Fruit fly (Drosophila melanogaster) whole organism, larva: ENCODE data around the gene Grasp65.
A peak's percentile ranks its signal among the peaks of the same experiment; 100 is the strongest.

Experiments
- noc ChIP-seq: fragments of 200-800 bp; sonication (Bioruptor generic); optimal IDR thresholded peaks from 3 replicates; lab custom pipeline; 2019; ENCODE audit warnings: missing biosample characterization, mild to moderate bottlenecking, missing genetic modification characterization, moderate library complexity

Gene Grasp65

DNA sequence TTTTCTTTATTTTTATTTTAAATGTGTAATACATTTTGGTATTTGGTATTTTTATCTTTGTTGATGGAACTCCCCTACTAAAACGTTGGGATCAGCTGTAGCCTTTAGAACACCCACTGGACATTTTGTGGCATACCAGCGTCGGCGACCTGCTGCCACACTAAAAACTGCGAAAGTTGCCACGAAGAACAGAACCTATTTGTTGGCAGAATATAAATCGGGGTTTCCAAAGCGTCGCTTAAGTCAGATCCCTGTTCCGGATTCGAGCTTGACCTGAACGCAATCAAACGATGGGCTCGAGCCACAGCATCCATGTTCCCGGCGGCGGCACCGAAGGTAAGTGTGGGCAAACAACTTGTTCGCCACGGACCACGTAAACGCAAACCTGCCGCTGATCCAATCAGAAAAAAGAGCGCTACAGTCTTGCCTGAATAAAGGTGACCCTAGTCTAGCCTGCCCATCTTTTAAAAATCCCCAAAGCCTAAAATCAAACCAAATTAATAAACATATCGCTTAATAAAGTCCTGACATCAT lies at the start of gene Grasp65:
Grasp65 (plus strand) TSS at position 173 of the 534 bp plus-strand sequence.
- TF ChIP-seq noc (tag; lab: Kevin White, UChicago) = peak; percentile 28

DNA sequence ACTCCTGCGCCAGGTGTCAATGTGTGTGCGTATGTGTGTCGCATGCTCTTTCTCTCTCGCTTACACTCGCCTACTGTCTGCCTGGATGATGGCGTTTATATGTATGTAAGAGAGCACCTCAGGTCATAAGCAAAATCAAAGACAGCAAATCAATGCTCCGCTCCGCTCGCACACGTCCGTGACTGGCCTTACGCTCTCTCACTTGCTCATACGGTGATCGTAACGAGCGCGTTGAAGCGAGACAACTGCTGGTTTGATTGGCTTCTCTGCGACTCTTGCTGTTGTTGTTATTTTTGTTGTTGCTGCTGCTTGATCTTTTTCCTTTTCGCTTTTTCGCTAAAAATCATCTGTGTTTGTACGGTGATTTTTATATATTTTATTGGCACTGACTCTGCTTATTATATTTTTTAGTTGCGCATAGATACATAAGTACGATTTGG lies 29.2 kb upstream of the Grasp65 start:
- TF ChIP-seq noc (tag; lab: Kevin White, UChicago) = peak; percentile 69

DNA sequence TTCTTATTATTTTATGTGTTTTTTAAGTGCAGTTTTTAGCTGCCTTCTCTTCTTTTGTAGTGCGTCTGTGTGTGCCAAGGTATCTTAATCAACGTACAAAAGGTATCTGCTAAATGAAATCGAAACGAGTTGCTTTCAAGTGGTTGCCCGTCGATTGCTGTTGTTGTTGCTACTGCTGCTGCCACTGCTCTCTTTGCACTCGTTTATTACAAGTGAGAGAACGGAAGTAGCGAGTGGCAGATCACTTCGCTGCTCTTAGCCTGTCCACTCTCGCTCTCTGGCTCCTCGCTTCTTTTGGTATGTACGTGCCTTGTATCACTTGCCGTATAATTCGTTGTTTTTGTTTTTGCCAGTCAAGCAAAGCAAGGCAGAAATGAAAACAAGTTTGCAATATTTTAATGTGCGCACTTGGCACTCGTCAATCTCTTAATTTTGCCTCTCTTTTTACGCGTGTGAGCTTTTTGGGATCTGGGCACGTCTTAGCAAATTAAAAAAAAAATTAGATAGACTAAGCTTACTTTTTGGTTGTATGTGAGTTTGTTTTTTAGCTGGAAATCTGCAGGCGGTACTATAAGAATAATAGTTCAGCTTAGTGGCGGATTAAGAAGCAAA lies 28.4 kb upstream of the Grasp65 start:
- TF ChIP-seq noc (tag; lab: Kevin White, UChicago) = no peak

DNA sequence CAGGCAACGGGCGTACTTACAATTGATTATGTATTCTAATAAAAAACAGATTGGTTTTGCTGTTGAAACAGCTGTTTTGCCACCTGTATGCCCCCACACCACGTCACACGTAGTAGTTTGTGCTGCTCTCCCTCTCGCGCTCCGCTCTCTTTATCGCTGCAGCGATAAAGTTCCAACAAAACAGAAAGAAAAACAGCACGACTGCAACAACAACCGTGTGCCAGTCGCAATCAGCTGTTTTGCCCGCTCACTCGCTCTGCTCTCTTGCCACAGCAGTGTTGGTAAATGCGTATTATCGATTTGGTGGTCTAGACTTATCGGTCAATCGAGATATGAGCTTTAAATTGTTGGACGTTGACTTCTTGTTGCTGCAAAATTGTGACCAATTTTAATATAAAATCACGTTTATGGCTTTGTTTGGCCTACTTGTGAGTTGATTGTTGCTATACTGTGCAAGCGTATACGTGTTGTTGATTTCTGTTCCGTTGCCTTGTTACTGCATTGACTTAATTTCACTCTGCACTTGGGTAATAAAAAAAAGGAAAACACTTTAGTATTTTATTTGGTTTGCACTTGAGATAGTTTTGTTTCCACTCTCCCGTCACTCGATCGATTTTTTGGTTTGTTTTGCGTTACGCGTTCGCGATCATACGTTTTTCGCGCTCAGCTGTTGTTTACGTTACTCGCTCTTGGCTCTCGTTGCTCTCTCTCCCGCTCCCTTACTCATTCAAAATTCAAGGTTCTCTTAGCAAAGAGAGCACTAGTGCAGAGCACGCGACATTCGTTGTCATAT lies 27.7 kb upstream of the Grasp65 start:
- no peak for TF ChIP-seq noc (tag; lab: Kevin White, UChicago)

DNA sequence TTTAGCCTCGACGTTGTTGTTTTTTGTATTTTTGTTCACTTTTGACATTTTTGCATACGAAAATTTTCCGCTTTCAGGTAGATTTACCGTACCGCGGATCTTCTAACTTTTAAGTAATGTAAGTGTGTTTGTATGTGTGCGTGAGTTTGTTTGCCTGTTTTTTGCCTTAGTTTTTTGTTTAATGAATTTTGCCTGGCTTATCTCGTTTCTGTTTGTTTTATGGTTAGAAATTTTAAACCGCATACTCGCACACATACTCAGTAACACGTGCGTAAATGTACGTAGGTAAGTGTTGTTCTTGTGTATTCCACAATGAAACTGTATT lies 27.1 kb upstream of the Grasp65 start:
- no peak for TF ChIP-seq noc (tag; lab: Kevin White, UChicago)

DNA sequence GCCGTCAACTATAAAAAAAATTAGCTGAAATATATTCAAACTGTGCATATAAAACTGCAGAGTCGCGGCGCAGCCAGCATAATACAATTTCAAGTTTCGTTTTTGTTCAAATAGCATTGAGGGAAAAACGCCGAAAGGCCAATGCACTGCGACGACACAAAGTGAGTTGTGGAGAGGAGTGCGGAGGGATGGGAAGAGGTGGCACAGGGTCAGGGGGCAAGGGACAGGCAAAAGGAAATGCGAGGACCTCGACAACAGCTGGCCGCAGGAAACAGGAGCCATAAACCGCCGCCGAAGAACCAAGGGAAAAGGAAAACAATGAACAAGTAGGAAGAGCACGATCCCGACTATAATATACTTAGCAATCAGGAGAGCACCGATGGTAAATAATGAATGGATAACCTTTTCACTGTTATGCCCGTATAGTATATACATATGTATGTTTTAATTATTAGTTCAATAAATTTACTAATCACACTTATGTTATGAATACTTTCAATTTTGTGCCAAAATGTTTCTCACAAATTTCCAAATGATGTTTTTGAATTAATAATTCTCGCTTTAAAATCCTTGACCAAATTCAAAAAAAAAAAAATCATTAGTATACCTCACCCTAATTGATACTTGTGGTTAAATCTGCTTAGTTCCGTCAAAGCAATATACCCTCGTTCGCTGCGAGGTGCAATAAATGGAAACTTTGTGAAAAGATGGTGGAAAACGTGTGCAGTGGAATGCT lies 26.0 kb upstream of the Grasp65 start:
- no peak for TF ChIP-seq noc (tag; lab: Kevin White, UChicago)

DNA sequence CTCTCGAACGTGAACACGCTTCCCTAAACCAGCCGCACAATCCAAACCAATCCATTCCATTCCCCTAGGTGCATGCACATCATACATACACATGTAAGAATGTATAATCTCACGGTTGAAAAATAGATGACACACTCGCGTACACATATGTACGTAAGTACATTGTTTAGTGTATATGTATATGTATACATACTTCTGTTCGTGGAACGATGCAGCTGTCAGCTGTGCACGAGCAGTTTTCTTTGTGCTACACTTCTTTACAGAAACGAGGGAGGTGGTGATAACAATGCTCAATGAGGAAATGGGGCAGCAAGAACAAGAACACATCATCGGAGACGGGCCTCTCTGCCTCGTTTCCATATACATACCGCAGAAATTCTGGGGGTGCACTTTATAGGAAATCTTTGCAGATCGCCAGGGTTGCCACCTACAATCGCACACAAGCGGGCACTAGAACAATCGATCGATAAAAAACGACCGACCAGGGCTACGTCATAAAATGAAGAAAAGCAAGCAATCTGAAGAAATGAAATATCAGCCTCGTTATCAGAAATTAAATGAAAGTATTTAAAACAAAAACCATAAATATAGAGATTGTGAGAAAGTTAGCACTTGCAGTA lies 25.3 kb upstream of the Grasp65 start:
- TF ChIP-seq noc (tag; lab: Kevin White, UChicago) = no peak

DNA sequence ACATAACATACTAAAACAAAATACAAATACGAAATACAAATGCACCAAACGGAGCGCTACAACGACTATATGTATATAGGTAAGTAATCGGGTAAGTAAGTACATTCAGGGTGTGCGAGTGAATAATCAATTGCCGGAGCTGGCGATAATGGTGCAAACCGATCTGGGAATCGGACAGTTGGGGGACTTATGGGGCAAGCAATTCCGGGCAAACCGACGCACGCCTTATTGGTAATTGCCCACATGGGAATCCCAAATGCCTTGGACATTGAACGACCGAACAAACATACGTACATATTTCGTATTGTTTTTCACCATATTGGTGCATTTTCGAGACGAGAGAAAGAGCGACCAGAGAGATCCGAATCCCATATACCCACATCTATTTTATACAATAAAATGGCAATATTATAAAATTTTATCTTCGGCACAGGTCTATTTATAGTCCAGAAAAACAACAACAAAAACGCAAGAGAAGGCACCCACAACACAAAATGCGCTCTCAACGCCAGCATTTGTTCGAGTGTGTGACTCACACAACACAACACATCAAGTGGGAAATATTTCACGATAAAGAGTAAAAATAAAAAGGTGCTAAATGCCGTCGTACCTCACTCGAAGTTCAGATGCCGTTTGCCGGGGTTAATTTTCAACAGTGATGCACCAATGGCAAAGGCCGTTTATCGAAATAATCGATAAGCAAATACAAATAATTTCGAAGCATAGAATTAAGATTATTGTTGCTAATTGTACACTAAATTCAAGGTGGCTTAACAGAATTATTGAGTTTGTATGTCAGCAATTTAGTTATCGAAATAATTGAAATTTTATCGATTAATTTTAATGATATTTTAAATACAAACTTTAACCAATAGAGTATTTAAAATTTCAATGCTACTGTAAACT lies 24.3 kb upstream of the Grasp65 start:
- no peak for TF ChIP-seq noc (tag; lab: Kevin White, UChicago)

DNA sequence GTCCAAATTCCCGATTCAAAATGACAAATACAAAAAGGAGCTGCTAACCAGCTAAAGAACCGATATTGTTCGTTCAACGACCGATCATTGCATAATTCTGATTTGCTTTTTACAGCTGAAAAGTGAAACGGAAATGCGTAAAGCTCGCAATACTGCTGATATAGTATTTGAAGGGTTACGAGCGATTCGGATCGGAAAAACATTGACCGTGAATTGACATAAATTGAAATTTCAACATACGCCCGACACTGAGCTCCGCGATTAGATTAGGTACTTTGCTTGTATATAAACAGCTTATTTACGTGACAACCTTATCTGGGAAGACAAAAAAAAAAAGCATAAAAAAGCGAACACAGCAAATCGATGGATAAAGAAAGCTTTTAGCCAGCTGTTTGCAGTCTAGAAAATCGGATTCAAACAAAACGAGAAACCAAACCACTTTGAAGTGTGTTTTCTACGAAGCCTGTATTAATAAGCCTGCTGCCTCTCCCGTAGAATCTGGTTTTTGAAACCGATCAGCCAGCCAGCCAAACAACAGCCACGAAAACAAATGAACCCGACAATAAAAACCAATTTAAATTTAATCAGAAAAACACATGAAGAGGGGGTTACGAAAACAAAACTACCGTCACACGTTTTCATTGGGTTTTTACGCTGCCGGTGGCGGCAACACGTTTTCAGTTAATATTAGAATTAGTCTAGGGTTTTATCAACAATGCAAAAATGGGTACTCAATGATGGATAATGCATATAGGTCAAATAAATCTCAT lies 23.1 kb upstream of the Grasp65 start:
- TF ChIP-seq noc (tag; lab: Kevin White, UChicago) = peak; percentile 14

DNA sequence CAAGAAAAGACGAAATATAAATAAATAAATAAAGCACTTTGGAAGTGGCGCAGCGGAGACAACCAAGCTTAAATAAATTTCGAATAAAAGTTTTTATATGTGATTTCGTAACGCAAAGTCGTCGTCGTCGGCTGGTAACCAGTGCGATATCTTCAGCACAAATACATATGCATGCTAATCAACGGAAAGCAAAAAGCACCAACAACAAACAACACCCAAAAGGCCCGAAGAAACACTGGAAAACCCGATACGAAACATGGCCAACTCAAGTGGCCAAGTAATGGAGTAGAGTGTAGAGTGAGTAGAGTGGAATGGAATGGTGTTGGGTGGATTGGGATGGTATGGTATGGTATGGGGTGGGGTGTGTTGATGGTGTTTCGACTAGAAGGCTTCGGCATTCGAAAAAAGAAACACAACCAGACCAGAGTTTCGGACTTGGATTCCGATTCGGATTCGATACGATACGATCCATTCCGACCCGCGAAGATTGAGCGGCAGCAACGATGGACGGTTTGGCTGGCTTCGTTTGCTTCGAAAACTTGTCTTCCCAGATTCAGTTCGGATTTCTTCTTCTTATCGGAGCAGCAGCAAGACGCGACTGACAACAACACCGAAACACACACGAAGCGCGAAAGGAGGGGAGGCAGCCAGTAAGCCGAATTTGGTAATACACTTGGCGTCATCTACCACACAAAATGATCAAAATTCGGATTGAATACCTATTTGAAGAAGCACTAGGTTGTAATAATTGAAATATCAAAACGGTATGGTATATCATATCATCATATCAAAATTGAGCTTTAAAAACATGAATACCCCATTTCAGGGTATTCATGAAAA lies 22.0 kb upstream of the Grasp65 start:
- peak; percentile 94 for TF ChIP-seq noc (tag; lab: Kevin White, UChicago)

DNA sequence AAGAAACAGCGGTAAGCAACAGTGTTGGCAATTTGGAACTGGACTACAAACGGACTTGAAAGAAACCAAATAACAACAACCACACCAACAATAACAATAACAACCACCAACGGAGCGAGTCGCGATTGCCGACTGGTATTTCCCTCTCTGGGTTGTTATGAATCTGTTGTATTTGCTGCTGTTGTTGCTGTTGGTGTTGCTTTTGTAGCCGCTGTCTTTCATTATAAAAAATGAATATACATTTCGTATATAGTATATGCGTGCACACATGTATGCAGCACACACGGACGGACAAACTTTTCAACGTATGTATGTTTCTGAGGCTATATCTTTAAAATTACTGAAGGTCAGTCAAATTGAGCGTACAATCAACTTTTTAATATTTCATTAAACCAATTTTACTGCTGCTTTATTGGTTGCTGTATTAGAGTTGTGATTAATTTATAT lies 21.3 kb upstream of the Grasp65 start:
- TF ChIP-seq noc (tag; lab: Kevin White, UChicago) = no peak

DNA sequence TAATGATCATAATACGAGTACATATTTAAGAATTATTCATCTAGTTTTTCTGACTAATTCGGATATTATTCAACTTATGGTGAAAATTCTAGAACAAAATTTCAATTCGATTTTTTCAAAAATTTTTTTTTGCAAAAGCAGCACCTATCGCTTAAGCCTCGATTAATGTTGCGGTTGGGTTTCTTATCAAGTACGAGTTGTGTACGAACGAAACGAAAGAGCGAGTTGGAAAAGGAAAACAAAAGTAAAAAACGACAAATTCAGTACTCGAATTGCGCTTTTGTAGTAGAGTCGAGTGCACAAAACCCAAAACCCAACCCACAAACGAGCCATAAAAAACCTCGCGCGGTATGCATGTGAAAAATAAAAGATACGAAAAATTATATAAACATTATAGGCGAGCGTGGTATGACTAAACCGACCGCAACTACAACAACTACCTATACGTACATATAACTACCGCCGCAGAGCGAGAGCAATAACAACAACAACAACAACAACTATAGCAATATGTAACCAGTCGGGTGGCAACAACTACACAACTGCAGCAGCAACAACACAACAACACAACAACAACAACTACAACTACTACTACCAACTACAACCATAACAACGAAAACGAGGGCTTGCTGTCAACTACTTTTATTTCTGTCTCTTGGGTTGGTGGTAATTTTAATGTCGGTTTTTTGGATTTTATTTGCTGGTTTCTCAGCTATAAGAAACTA lies 20.2 kb upstream of the Grasp65 start:
- no peak for TF ChIP-seq noc (tag; lab: Kevin White, UChicago)
